Worm (Caenorhabditis elegans): ENCODE measurements around the gene F21H12.3.

DNA sequence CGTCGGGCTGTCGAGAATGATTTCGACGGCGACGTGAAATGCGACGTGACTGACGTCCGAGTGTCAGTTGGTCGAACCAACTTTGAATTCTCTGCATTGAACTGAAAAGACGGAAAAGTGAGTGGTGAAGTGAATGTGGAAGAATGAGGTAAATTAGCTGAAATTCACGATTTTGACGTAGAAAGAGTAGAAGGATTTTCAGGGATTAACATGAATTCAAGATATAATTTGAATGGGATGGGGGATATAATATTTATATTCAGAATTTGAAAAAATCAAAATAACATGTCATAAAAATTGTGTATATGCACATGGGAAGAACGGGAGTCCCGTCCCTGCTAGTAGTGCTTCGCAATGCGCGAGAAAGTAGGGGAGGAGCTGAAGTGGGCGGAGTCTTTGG, 35.4 kb downstream of the F21H12.3 start, which contains the start of gene C29H12.6:
- TF ChIP-seq R02D3.7 (tag; optimal IDR thresholded peaks at IDR 0.05) (no peak), unc-39 (tag; optimal IDR thresholded peaks at IDR 0.05) (no peak), aly-2 (tag; optimal IDR thresholded peaks at IDR 0.05) (no peak), nhr-6 (tag; optimal IDR thresholded peaks at IDR 0.05) (no peak), nhr-11 (tag; optimal IDR thresholded peaks at IDR 0.05) (no peak), nhr-77 (tag; optimal IDR thresholded peaks at IDR 0.05) (no peak), ztf-11 (tag; optimal IDR thresholded peaks at IDR 0.05) (no peak), crh-2 (tag; optimal IDR thresholded peaks at IDR 0.05) (no peak), unc-62 (GFP tag; optimal IDR thresholded peaks at IDR 0.05) (no peak), nhr-237 (tag; optimal IDR thresholded peaks at IDR 0.05) (no peak), ama-1 (optimal IDR thresholded peaks at IDR 0.05) (no peak)

Data from whole organism, L2 larva.